Worm (Caenorhabditis elegans): ENCODE data around the gene glo-1.

DNA sequence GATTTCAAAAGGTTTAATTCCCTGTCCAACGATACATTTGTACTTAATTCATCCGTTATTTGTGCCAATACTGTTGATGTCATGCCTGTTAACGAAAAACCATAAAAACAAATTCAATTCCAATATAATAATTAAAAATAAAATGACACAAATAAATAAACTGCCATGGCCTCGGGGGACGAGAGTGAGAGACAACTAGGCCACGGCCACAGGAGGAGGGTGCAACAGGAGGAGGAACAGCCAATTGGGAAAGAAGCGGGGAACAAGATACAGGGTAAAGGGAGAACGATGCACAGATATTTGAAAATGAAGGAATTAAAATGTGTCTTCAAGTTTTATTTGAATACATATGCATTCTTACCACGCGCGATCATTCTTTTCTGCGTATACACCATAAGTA lies 35.4 kb upstream of the glo-1 start, which contains the start of gene F21G4.6:
- TF ChIP-seq ceh-82 (tag; optimal IDR thresholded peaks at IDR 0.05) (no peak), dpl-1 (GFP tag; optimal IDR thresholded peaks at IDR 0.05) (no peak), nhr-111 (GFP tag; optimal IDR thresholded peaks at IDR 0.05) (no peak), ZK546.5 (tag; optimal IDR thresholded peaks at IDR 0.05) (no peak), nhr-237 (tag; optimal IDR thresholded peaks at IDR 0.05) (no peak), lin-38 (GFP tag; IDR thresholded peaks at IDR 0.05) (no peak), unc-39 (tag; optimal IDR thresholded peaks at IDR 0.05) (no peak), lin-13 (GFP tag; optimal IDR thresholded peaks at IDR 0.05) (no peak), mdt-29 (GFP tag; IDR thresholded peaks at IDR 0.05) (no peak), unc-130 (GFP tag; optimal IDR thresholded peaks at IDR 0.05) (no peak), R02D3.7 (tag; optimal IDR thresholded peaks at IDR 0.05) (no peak), saeg-2 (GFP tag; IDR thresholded peaks at IDR 0.05) (no peak), tag-97 (GFP tag; IDR thresholded peaks at IDR 0.05) (no peak), gei-8 (GFP tag; optimal IDR thresholded peaks at IDR 0.05) (no peak)
